Worm (Caenorhabditis elegans): ENCODE measurements around the gene C34E10.9.

DNA sequence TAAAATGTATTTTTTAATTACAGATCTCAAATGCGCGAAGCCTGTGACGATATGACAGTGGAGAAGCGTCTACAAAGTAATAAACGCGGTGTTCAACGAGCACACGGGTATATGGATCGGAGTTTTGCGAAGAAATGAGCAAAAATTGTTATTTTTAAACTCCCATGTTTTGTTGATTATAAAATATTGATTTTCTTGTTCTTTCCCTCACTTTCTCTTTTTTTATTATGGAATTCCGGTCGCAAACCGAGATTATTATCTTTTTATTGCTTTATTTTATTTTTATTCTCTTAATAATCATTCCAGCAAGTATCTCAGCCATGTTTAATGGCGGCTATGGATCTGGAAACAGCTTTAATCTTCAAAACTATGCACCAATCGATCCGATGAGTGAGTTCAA is 47.7 kb upstream of the C34E10.9 start, which contains the start of gene pqe-1:
- TF ChIP-seq hlh-13 (GFP tag; optimal IDR thresholded peaks at IDR 0.05) (no peak), lim-6 (tag; optimal IDR thresholded peaks at IDR 0.05) (no peak)
